Worm (Caenorhabditis elegans) whole organism, L4 larva: ENCODE data around the gene C38C3.6.

ENCODE experiments used
- T26A8.4 ChIP-seq: fragments of 200-800 bp; sonication (Bioruptor generic); IDR thresholded peaks from 2 replicates; pipeline ENCODE4 v1.3.6; 2022; ENCODE audit warnings: missing genetic modification characterization, missing compliant biosample characterization
- ZK337.2 ChIP-seq: fragments of 200-800 bp; sonication (Bioruptor generic); IDR thresholded peaks from 2 replicates; pipeline ENCODE4 v1.3.6; 2022; ENCODE audit warnings: missing genetic modification reagents, missing genetic modification characterization, missing compliant biosample characterization
- daf-16 ChIP-seq, 3 experiments: sonication (generic microtip); optimal IDR thresholded peaks; 2 replicates each; lab custom pipeline; 2016 to 2017; ENCODE audit warnings: missing genetic modification characterization in 3 of 3, missing genetic modification reagents in 3 of 3, mild to moderate bottlenecking in 2 of 3, missing compliant biosample characterization in 2 of 3, missing biosample characterization in 1 of 3, moderate library complexity in 1 of 3
- dmd-6 ChIP-seq: fragments of 200-800 bp; sonication (Bioruptor generic); IDR thresholded peaks from 2 replicates; pipeline ENCODE4 v1.3.6; 2022; ENCODE audit warnings: missing genetic modification reagents, missing genetic modification characterization, missing compliant biosample characterization
- egl-27 ChIP-seq: sonication (generic microtip); optimal IDR thresholded peaks from 3 replicates; lab custom pipeline; 2017; ENCODE audit warnings: missing biosample characterization, missing genetic modification reagents, missing genetic modification characterization
- madf-9 ChIP-seq: fragments of 200-800 bp; sonication (Bioruptor generic); conservative IDR thresholded peaks from 2 replicates; pipeline ENCODE4 v1.3.6; 2022; ENCODE audit warnings: missing genetic modification reagents, missing genetic modification characterization, missing compliant biosample characterization
- nhr-237 ChIP-seq: sonication (generic microtip); optimal IDR thresholded peaks from 2 replicates; lab custom pipeline; 2017; ENCODE audit warnings: missing biosample characterization, missing genetic modification characterization
- nhr-28 ChIP-seq: fragments of 150-350 bp; optimal IDR thresholded peaks from 2 replicates; lab custom pipeline; 2014; ENCODE audit warnings: missing biosample characterization, missing genetic modification characterization
- pqm-1 ChIP-seq: sonication (generic microtip); optimal IDR thresholded peaks from 2 replicates; lab custom pipeline; 2017; ENCODE audit warnings: missing biosample characterization, missing genetic modification characterization
- skn-1 ChIP-seq: fragments of 150-350 bp; optimal IDR thresholded peaks from 2 replicates; lab custom pipeline; 2014; ENCODE audit warnings: missing biosample characterization, missing genetic modification characterization
- vab-7 ChIP-seq: fragments of 200-800 bp; sonication (Bioruptor generic); IDR thresholded peaks from 2 replicates; pipeline ENCODE4 v1.3.6; 2022; ENCODE audit warnings: missing genetic modification reagents, missing genetic modification characterization, missing compliant biosample characterization
- ztf-11 ChIP-seq: fragments of 150-350 bp; optimal IDR thresholded peaks from 2 replicates; lab custom pipeline; 2014; ENCODE audit warnings: missing biosample characterization, missing genetic modification characterization

DNA sequence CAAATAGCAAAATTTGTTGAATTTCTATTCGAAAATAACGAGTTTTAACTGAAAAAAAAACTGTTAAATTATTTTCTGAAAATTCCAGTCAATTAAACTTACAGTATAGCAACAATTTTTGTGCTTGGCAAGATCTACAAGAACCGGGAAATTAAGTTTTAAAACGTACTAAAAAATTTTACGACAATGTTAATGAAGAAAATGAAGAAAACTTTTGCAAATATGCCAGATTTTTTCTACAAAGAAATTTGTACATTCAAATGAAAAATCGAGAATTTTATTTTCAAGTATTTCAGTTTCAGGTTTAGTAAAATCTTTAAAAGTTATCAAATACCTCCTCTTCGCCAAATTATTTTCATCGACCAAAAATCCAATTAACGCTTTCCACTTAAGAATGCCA lies 49.4 kb downstream of the C38C3.6 start, which contains the start of gene cnc-11:
- no peak for TF ChIP-seq ZK337.2
- no peak for TF ChIP-seq T26A8.4 (GFP tag; lab: Robert Waterston, UW)
- TF ChIP-seq daf-16 (GFP tag; optimal IDR thresholded peaks at IDR 0.05; lab: Kevin White, UChicago) = no peak
- no peak for TF ChIP-seq daf-16 (tag; optimal IDR thresholded peaks at IDR 0.05; lab: Kevin White, UChicago)
- no peak for TF ChIP-seq nhr-237 (tag; lab: Kevin White, UChicago)
- no peak for TF ChIP-seq vab-7 (GFP tag; lab: Robert Waterston, UW)
- no peak for TF ChIP-seq madf-9 (GFP tag; lab: Robert Waterston, UW)
- no peak for TF ChIP-seq ztf-11 (tag; lab: Kevin White, UChicago)
- TF ChIP-seq skn-1 (tag; lab: Kevin White, UChicago) = no peak
- no peak for TF ChIP-seq nhr-28 (tag; lab: Kevin White, UChicago)
- no peak for TF ChIP-seq pqm-1 (tag; lab: Kevin White, UChicago)
- TF ChIP-seq egl-27 (tag; lab: Kevin White, UChicago) = no peak
- TF ChIP-seq dmd-6 (GFP tag; lab: Robert Waterston, UW) = no peak
